Fruit fly (Drosophila melanogaster) whole organism, prepupa: ENCODE results near the gene CG45067.

ENCODE experiments used
- Blimp-1 ChIP-seq: fragments of 200-800 bp; sonication (Bioruptor generic); optimal IDR thresholded peaks from 3 replicates; lab custom pipeline; 2017; ENCODE audit warnings: missing biosample characterization, missing genetic modification characterization, mild to moderate bottlenecking, moderate library complexity, missing genetic modification reagents
- CG11902 ChIP-seq: fragments of 200-800 bp; sonication (Bioruptor generic); optimal IDR thresholded peaks from 3 replicates; lab custom pipeline; 2016; ENCODE audit warnings: missing biosample characterization, missing genetic modification characterization
- dac ChIP-seq: fragments of 200-800 bp; sonication (Bioruptor generic); optimal IDR thresholded peaks from 2 replicates; lab custom pipeline; 2017; ENCODE audit warnings: missing biosample characterization, mild to moderate bottlenecking, missing genetic modification characterization

dm6 chr3L:3096726-3097597, 17.3 kb downstream of the CG45067 start:
- TF ChIP-seq dac (GFP tag; lab: Kevin White, UChicago): no peak
- TF ChIP-seq Blimp-1 (GFP tag; lab: Kevin White, UChicago): no peak
- TF ChIP-seq CG11902 (GFP tag; lab: Kevin White, UChicago): no peak
